Worm (Caenorhabditis elegans): ENCODE data around the gene M117.6.

M117.6 gene

ce11 chrIV:11864226-11864625 is 36.3 kb upstream of the M117.6 start, which contains the start of gene trpa-1:
Gene trpa-1 (plus strand): TSS chrIV:11864526.
- TF ChIP-seq nhr-12 (tag; optimal IDR thresholded peaks at IDR 0.05): no peak
- no peak for TF ChIP-seq efl-3 (GFP tag; optimal IDR thresholded peaks at IDR 0.05)
- TF ChIP-seq egl-13 (tag; optimal IDR thresholded peaks at IDR 0.05): no peak
- TF ChIP-seq vab-15 (tag; optimal IDR thresholded peaks at IDR 0.05): no peak
- TF ChIP-seq ama-1 (optimal IDR thresholded peaks at IDR 0.05): no peak
- no peak for TF ChIP-seq aha-1 (tag; optimal IDR thresholded peaks at IDR 0.05)
- TF ChIP-seq blmp-1 (tag; optimal IDR thresholded peaks at IDR 0.05): no peak
- TF ChIP-seq fkh-8 (tag; optimal IDR thresholded peaks at IDR 0.05): no peak
- TF ChIP-seq nhr-28 (tag; optimal IDR thresholded peaks at IDR 0.05): no peak
- TF ChIP-seq pax-3 (tag; optimal IDR thresholded peaks at IDR 0.05): no peak
- TF ChIP-seq unc-98 (GFP tag; IDR thresholded peaks at IDR 0.05): no peak
- no peak for TF ChIP-seq lin-35 (GFP tag; optimal IDR thresholded peaks at IDR 0.05)
- no peak for TF ChIP-seq dsc-1 (tag; optimal IDR thresholded peaks at IDR 0.05)
- TF ChIP-seq rnt-1 (tag; optimal IDR thresholded peaks at IDR 0.05): no peak
- TF ChIP-seq F16B12.6 (tag; optimal IDR thresholded peaks at IDR 0.05): no peak
- TF ChIP-seq skn-1 (tag; optimal IDR thresholded peaks at IDR 0.05): no peak
- no peak for TF ChIP-seq ztf-4 (tag; optimal IDR thresholded peaks at IDR 0.05)

- TF ChIP-seq F16B12.6 (tag; optimal IDR thresholded peaks at IDR 0.05): no peak
- peak; percentile 32 for TF ChIP-seq blmp-1 (tag; optimal IDR thresholded peaks at IDR 0.05)
These were observed 35.5 kb upstream of the M117.6 start for ce11 chrIV:11863428-11863827.

ce11 chrIV:11859995-11860605 is 32.2 kb upstream of the M117.6 start, which contains the start of gene mob-1:
Gene mob-1 (plus strand): TSS chrIV:11860555.
- TF ChIP-seq lin-14 (GFP tag; optimal IDR thresholded peaks at IDR 0.05) (peak; percentile 20), hlh-17 (GFP tag; optimal IDR thresholded peaks at IDR 0.05; ENCODE audit: borderline replicate concordance) (no peak), nhr-90 (tag; optimal IDR thresholded peaks at IDR 0.05; ENCODE audit: poor library complexity) (peak; percentile 3), lin-13 (GFP tag; optimal IDR thresholded peaks at IDR 0.05) (no peak), irx-1 (tag; optimal IDR thresholded peaks at IDR 0.05) (no peak), mdl-1 (tag; optimal IDR thresholded peaks at IDR 0.05) (no peak), ets-5 (GFP tag; IDR thresholded peaks at IDR 0.05) (no peak), ceh-82 (tag; optimal IDR thresholded peaks at IDR 0.05) (no peak), efl-1 (optimal IDR thresholded peaks at IDR 0.05) (no peak), efl-1 (GFP tag; optimal IDR thresholded peaks at IDR 0.05 in 1 of 2) (peak in 1 of 2 experiments; percentile 70), pqm-1 (tag; optimal IDR thresholded peaks at IDR 0.05) (no peak), blmp-1 (tag; optimal IDR thresholded peaks at IDR 0.05) (peak; percentile 35), tbx-2 (tag; optimal IDR thresholded peaks at IDR 0.05) (no peak), nhr-85 (tag) (peak; percentile 9)

ce11 chrIV:11858142-11858541 is 30.2 kb upstream of the M117.6 start, which contains the start of gene let-92:
Gene let-92 (plus strand): TSS chrIV:11858442.
- TF ChIP-seq tbx-2 (tag; optimal IDR thresholded peaks at IDR 0.05) (no peak), nhr-28 (tag; optimal IDR thresholded peaks at IDR 0.05) (no peak), hpl-2 (GFP tag; optimal IDR thresholded peaks at IDR 0.05) (no peak), nhr-77 (tag; optimal IDR thresholded peaks at IDR 0.05) (no peak), lsy-2 (tag; optimal IDR thresholded peaks at IDR 0.05) (no peak), sup-37 (GFP tag; optimal IDR thresholded peaks at IDR 0.05) (no peak), nhr-19 (GFP tag; conservative IDR thresholded peaks at IDR 0.05) (no peak), nhr-237 (tag; optimal IDR thresholded peaks at IDR 0.05) (no peak), lin-14 (GFP tag; optimal IDR thresholded peaks at IDR 0.05) (no peak), lin-13 (GFP tag; optimal IDR thresholded peaks at IDR 0.05) (no peak), nhr-20 (tag; optimal IDR thresholded peaks at IDR 0.05) (no peak), egl-13 (tag; optimal IDR thresholded peaks at IDR 0.05) (no peak), C16A3.4 (tag; optimal IDR thresholded peaks at IDR 0.05) (no peak), zip-4 (GFP tag; optimal IDR thresholded peaks at IDR 0.05) (no peak), mef-2 (tag; optimal IDR thresholded peaks at IDR 0.05) (no peak), elt-3 (tag; optimal IDR thresholded peaks at IDR 0.05) (no peak), swsn-7 (tag; optimal IDR thresholded peaks at IDR 0.05) (no peak), blmp-1 (tag; optimal IDR thresholded peaks at IDR 0.05) (no peak), fkh-10 (GFP tag; optimal IDR thresholded peaks at IDR 0.05) (no peak)
